Fruit fly (Drosophila melanogaster) whole organism: ENCODE data around the gene Acp76A.

Source experiments
- CG8478 ChIP-seq: fragments of >200 bp; optimal IDR thresholded peaks from 2 replicates; lab custom pipeline; 2018; ENCODE audit warnings: inconsistent platforms
- Dll ChIP-seq: fragments of >200 bp; optimal IDR thresholded peaks from 2 replicates; lab custom pipeline; 2017
- EcR ChIP-seq, 2 experiments: fragments of >200 bp; optimal IDR thresholded peaks; 2 replicates each; lab custom pipeline; 2017; ENCODE audit warnings: missing biosample characterization in 2 of 2, missing genetic modification characterization in 2 of 2, missing genetic modification reagents in 2 of 2
- pan ChIP-seq: fragments of >200 bp; optimal IDR thresholded peaks from 2 replicates; lab custom pipeline; 2017
- psq ChIP-seq: fragments of >200 bp; optimal IDR thresholded peaks from 2 replicates; lab custom pipeline; 2017
- usp ChIP-seq: fragments of >200 bp; optimal IDR thresholded peaks from 2 replicates; lab custom pipeline; 2017; ENCODE audit warnings: missing biosample characterization, missing genetic modification characterization, mixed read lengths

Acp76A gene

dm6 chr3L:19085688-19086363, 34.0 kb upstream of the Acp76A start:
- TF ChIP-seq CG8478 (lab: Kevin White, UChicago): no peak
- TF ChIP-seq EcR (GFP tag; optimal IDR thresholded peaks at IDR 0.05; lab: Kevin White, UChicago): no peak
- TF ChIP-seq Dll (lab: Kevin White, UChicago): no peak
- no peak for TF ChIP-seq pan (lab: Kevin White, UChicago)
- TF ChIP-seq usp (GFP tag; lab: Kevin White, UChicago): no peak
- TF ChIP-seq psq (lab: Kevin White, UChicago): no peak

DNA sequence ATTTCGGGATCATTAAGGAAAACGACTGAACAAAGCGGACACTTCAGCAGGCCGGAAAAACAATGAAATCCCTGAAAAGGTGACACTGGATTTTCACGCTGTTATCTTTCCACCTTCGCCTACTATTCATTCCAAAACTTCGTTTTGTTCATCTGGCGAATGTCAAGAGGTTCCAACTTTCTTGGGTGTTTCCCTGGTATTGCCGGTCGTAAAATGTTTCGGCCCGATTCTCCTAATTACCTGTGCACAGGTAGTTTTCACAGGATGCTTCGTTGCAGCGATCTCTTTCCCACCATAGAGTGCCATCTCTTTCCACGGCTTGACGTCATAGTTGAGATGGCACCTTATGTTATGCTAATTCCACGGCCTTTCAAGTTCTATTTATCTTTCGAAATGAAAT, 31.3 kb upstream of the Acp76A start:
- TF ChIP-seq CG8478 (lab: Kevin White, UChicago) (no peak), pan (lab: Kevin White, UChicago) (no peak), usp (GFP tag; lab: Kevin White, UChicago) (no peak)

DNA sequence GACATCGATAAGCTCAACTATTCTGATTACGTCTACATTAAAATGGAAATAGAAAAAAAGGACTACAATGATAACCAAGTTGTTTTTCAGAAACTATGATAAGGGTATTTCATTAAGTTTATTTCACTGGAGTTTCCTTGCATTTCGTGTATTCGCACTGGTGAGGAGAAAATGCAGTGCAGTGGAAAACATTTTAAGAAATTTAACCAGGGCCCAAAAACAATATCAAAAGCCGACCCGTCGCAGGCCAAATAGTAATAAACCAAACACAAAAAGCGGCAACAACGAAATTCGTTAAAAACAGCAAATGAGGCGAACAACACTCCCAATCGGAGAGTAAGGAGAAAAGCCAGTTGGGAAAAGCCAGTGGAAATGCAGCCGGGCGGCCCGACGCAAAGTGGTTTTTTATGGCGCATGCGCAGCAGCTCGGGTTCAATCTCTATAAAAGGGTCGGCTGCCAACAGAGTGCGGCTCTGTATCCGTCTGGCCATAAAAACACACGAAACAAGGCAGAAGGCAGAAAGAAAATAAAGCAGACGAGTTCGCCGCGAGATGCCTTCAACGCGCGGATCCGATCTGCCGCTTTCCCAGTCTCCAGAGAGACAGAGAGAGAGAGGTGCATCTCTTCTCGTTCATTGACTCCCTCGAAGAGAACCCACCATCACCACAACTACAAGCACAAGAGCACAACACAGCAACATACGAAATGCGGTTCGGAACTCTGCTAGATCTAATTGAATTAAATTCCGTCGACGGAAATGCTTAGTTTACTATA, 29.3 kb upstream of the Acp76A start:
- TF ChIP-seq usp (GFP tag; lab: Kevin White, UChicago): no peak
- TF ChIP-seq EcR (GFP tag; optimal IDR thresholded peaks at IDR 0.05; lab: Kevin White, UChicago): peak; percentile 61 to 91
- no peak for TF ChIP-seq pan (lab: Kevin White, UChicago)
- TF ChIP-seq psq (lab: Kevin White, UChicago): no peak

- TF ChIP-seq psq (lab: Kevin White, UChicago) (no peak), usp (GFP tag; lab: Kevin White, UChicago) (no peak), pan (lab: Kevin White, UChicago) (no peak), EcR (GFP tag; optimal IDR thresholded peaks at IDR 0.05; lab: Kevin White, UChicago) (no peak), CG8478 (lab: Kevin White, UChicago) (no peak), Dll (lab: Kevin White, UChicago) (no peak)
Observed at dm6 chr3L:19079798-19080691, 28.2 kb upstream of the Acp76A start.

DNA sequence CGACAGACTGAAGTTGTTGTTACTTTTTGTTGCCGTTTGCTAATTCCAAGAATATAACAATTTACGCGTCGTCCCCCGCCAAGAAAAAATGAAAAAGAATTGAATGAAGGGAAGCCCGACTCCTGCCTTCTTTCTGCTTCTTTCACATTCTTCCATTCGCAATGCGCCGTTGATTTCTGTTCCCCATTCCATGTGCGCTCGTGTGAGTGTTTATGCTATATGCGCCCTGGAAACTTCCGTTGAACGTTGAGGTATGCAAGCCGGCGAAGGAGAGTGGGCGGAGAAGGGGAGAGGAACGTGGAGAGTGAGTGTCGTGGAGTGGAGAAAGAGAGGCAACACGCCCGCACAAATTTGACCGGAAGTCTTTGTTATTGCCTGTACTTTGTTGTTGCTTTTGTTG, 27.2 kb upstream of the Acp76A start:
- TF ChIP-seq pan (lab: Kevin White, UChicago): no peak
- TF ChIP-seq EcR (GFP tag; optimal IDR thresholded peaks at IDR 0.05; lab: Kevin White, UChicago): no peak
- TF ChIP-seq psq (lab: Kevin White, UChicago): no peak
- no peak for TF ChIP-seq Dll (lab: Kevin White, UChicago)
- no peak for TF ChIP-seq usp (GFP tag; lab: Kevin White, UChicago)
- TF ChIP-seq CG8478 (lab: Kevin White, UChicago): no peak

DNA sequence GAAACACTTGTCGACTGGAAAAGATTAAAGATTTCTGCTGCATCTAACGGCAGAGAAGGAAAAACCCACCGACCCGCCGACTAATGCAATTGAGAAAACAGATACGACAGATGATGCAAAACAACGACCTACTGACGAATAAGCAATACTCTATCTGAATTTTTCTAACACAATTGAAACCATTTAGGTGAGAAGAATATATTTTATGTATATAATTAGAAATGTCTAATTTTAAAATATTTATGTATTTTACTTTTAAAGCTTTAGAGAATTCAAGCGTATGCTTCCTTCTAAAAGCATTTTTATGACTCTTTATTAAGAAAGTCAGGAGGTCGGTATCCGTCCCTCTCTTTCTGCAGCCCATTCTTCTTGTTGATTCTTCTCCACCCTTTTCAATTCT, 26.6 kb upstream of the Acp76A start:
- TF ChIP-seq pan (lab: Kevin White, UChicago) (no peak), usp (GFP tag; lab: Kevin White, UChicago) (no peak), CG8478 (lab: Kevin White, UChicago) (no peak), psq (lab: Kevin White, UChicago) (no peak), Dll (lab: Kevin White, UChicago) (no peak), EcR (GFP tag; optimal IDR thresholded peaks at IDR 0.05; lab: Kevin White, UChicago) (no peak)

DNA sequence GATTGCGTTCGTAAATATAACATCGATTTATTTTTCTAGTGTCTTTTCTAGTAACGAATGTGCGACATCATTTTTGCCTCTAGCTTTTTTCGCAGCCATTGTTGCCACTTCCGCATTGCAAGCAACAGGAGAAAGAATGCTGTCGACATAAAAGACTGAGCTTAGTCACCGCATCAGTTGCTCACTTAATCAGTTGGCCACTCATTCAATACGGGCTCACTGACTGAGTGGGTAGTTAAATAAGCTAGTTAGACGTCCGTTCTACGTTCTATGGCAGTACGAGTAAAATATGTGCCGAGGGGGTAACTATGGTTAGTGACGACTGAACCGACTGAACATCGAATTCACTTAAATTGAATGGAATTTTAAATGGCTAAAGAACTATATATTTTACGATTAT, 24.1 kb upstream of the Acp76A start:
- TF ChIP-seq Dll (lab: Kevin White, UChicago) (no peak), psq (lab: Kevin White, UChicago) (no peak), EcR (GFP tag; optimal IDR thresholded peaks at IDR 0.05; lab: Kevin White, UChicago) (no peak), pan (lab: Kevin White, UChicago) (no peak), CG8478 (lab: Kevin White, UChicago) (no peak), usp (GFP tag; lab: Kevin White, UChicago) (no peak)

dm6 chr3L:19074673-19075402, 23.0 kb upstream of the Acp76A start:
- no peak for TF ChIP-seq usp (GFP tag; lab: Kevin White, UChicago)
- no peak for TF ChIP-seq CG8478 (lab: Kevin White, UChicago)
- TF ChIP-seq EcR (GFP tag; optimal IDR thresholded peaks at IDR 0.05; lab: Kevin White, UChicago): no peak

DNA sequence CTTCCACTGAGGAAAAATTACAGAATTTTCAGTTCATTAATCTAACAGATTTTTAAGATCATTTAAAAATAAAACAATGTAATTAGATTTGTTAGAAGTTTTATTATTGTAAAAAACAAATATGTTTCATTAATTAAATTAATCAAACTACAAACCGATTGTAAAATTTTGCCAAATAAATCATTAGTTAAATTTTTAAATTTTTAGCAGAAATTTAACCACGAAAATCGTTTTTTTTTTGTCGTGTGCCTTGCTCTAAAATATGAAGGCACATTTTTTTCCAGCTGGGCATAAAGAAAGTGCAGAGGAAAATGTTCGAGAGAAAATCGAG, 22.0 kb upstream of the Acp76A start:
- no peak for TF ChIP-seq pan (lab: Kevin White, UChicago)
- TF ChIP-seq CG8478 (lab: Kevin White, UChicago): no peak
- no peak for TF ChIP-seq EcR (GFP tag; optimal IDR thresholded peaks at IDR 0.05; lab: Kevin White, UChicago)
- no peak for TF ChIP-seq Dll (lab: Kevin White, UChicago)
- TF ChIP-seq usp (GFP tag; lab: Kevin White, UChicago): no peak
- TF ChIP-seq psq (lab: Kevin White, UChicago): no peak

DNA sequence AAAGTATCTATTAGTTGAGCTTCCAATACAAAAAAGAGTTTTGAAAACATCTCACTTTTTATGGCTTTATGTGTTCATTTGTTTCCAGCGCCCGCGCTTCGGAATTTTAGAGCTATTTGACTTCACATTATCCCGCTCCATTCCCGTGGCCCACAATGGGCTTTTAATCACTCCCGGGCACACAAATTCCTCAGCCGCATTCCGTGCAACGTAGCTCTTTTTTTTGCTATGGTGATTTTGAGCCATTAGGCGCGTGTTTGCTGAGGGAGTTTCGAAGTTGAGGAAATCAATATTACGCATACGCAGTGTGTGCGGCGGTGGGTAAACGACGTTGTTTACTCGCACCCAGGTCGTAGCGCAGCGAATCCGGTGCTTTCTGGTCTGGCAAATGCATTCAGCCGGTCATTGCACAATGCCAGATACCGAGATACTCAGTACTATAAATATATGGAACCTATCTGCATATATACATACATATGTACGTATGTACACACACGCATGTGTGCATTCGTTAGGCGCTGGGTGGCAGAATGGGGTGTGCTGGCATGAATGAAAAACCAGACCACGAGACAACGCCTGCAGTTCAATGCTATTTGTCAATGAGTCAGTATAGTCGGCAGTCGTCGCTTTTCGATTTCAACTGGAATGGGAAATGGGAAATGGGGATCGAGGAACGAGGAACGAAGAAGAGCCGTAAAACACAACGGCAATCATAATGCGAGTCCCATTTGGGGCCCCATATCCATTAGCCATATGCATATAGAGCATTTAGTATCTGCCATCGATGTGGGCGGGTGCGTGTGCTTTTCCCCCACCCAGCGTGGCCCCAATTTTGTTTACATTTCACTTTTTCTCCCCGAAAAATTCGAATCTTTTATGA, 21.4 kb upstream of the Acp76A start:
- no peak for TF ChIP-seq CG8478 (lab: Kevin White, UChicago)
- TF ChIP-seq usp (GFP tag; lab: Kevin White, UChicago): no peak
- no peak for TF ChIP-seq pan (lab: Kevin White, UChicago)
- no peak for TF ChIP-seq Dll (lab: Kevin White, UChicago)
- TF ChIP-seq EcR (GFP tag; optimal IDR thresholded peaks at IDR 0.05; lab: Kevin White, UChicago): no peak
- no peak for TF ChIP-seq psq (lab: Kevin White, UChicago)
